Worm (Caenorhabditis elegans) whole organism, L2 larva: ENCODE results near the gene F42A10.6.

Source experiments
- C34F6.9 ChIP-seq: fragments of 150-350 bp; optimal IDR thresholded peaks from 2 replicates; lab custom pipeline; 2014; ENCODE audit warnings: missing biosample characterization, missing genetic modification characterization
- F13H6.1 ChIP-seq: sonication (generic microtip); optimal IDR thresholded peaks from 2 replicates; lab custom pipeline; 2016; ENCODE audit warnings: missing genetic modification characterization, missing compliant biosample characterization
- R02D3.7 ChIP-seq: fragments of 150-350 bp; optimal IDR thresholded peaks from 2 replicates; lab custom pipeline; 2014; ENCODE audit warnings: missing biosample characterization, missing genetic modification characterization
- ZK546.5 ChIP-seq: sonication (generic microtip); optimal IDR thresholded peaks from 2 replicates; lab custom pipeline; 2017; ENCODE audit warnings: missing biosample characterization, missing genetic modification characterization
- alr-1 ChIP-seq: fragments of 150-350 bp; optimal IDR thresholded peaks from 2 replicates; lab custom pipeline; 2014; ENCODE audit warnings: missing biosample characterization, missing genetic modification characterization
- aly-2 ChIP-seq: fragments of 150-350 bp; optimal IDR thresholded peaks from 2 replicates; lab custom pipeline; 2014; ENCODE audit warnings: missing biosample characterization, missing genetic modification characterization
- ama-1 ChIP-seq: fragments of 150-350 bp; optimal IDR thresholded peaks from 2 replicates; lab custom pipeline; 2018; ENCODE audit warnings: inconsistent platforms
- blmp-1 ChIP-seq: sonication (generic microtip); optimal IDR thresholded peaks from 2 replicates; lab custom pipeline; 2017; ENCODE audit warnings: missing genetic modification characterization, mild to moderate bottlenecking, missing compliant biosample characterization, antibody characterized with exemption, moderate library complexity; ENCODE audit not compliant: insufficient read depth
- ceh-16 ChIP-seq: fragments of 150-350 bp; optimal IDR thresholded peaks from 2 replicates; lab custom pipeline; 2014; ENCODE audit warnings: missing biosample characterization, missing genetic modification characterization
- ceh-82 ChIP-seq: fragments of 150-350 bp; optimal IDR thresholded peaks from 2 replicates; lab custom pipeline; 2014; ENCODE audit warnings: missing biosample characterization, missing genetic modification characterization
- crh-2 ChIP-seq: sonication (generic microtip); optimal IDR thresholded peaks from 2 replicates; lab custom pipeline; 2017; ENCODE audit warnings: missing biosample characterization, missing genetic modification characterization
- dmd-4 ChIP-seq: sonication (generic microtip); optimal IDR thresholded peaks from 2 replicates; lab custom pipeline; 2017; ENCODE audit warnings: missing biosample characterization, missing genetic modification characterization
- egl-27 ChIP-seq: sonication (generic microtip); optimal IDR thresholded peaks from 3 replicates; lab custom pipeline; 2017; ENCODE audit warnings: missing biosample characterization, missing genetic modification reagents, missing genetic modification characterization
- elt-1 ChIP-seq: fragments of 150-350 bp; optimal IDR thresholded peaks from 2 replicates; lab custom pipeline; 2014; ENCODE audit warnings: missing biosample characterization, missing genetic modification characterization
- elt-3 ChIP-seq: sonication (generic microtip); optimal IDR thresholded peaks from 2 replicates; lab custom pipeline; 2017; ENCODE audit warnings: missing biosample characterization, missing genetic modification characterization
- fos-1 ChIP-seq: fragments of 150-350 bp; optimal IDR thresholded peaks from 2 replicates; lab custom pipeline; 2014; ENCODE audit warnings: missing biosample characterization, missing genetic modification characterization
- gmeb-1 ChIP-seq: fragments of 150-350 bp; optimal IDR thresholded peaks from 2 replicates; lab custom pipeline; 2014; ENCODE audit warnings: missing biosample characterization, missing genetic modification characterization
- lin-11 ChIP-seq: fragments of 150-350 bp; sonication (generic microtip); optimal IDR thresholded peaks from 2 replicates; lab custom pipeline; 2014; ENCODE audit warnings: missing biosample characterization, missing genetic modification characterization, inconsistent platforms, mixed read lengths
- lin-13 ChIP-seq: fragments of 150-350 bp; optimal IDR thresholded peaks from 2 replicates; lab custom pipeline; 2014; ENCODE audit warnings: missing biosample characterization, missing genetic modification reagents, missing genetic modification characterization
- lin-39 ChIP-seq: fragments of 150-350 bp; optimal IDR thresholded peaks from 2 replicates; lab custom pipeline; 2014; ENCODE audit warnings: missing biosample characterization, missing genetic modification reagents, missing genetic modification characterization
- lsy-2 ChIP-seq, 2 experiments: fragments of 150-350 bp in 1 of 2; sonication (generic microtip) in 1 of 2; optimal IDR thresholded peaks; 2 replicates each; lab custom pipeline; 2014 to 2017; ENCODE audit warnings: missing biosample characterization in 2 of 2, missing genetic modification characterization in 2 of 2
- mab-5 ChIP-seq: fragments of 150-350 bp; optimal IDR thresholded peaks from 2 replicates; lab custom pipeline; 2014; ENCODE audit warnings: missing biosample characterization, missing genetic modification characterization
- mbf-1 ChIP-seq: sonication (generic microtip); optimal IDR thresholded peaks from 2 replicates; lab custom pipeline; 2017; ENCODE audit warnings: missing biosample characterization, missing genetic modification characterization
- mdl-1 ChIP-seq, 2 experiments: fragments of 150-350 bp in 1 of 2; sonication (generic microtip) in 1 of 2; optimal IDR thresholded peaks; 2 replicates each; lab custom pipeline; 2017; ENCODE audit warnings: missing biosample characterization in 2 of 2, missing genetic modification characterization in 2 of 2
- nhr-10 ChIP-seq: sonication (generic microtip); optimal IDR thresholded peaks from 2 replicates; lab custom pipeline; 2017; ENCODE audit warnings: missing biosample characterization, missing genetic modification characterization
- nhr-11 ChIP-seq: fragments of 150-350 bp; optimal IDR thresholded peaks from 2 replicates; lab custom pipeline; 2014; ENCODE audit warnings: missing biosample characterization, missing genetic modification characterization
- nhr-12 ChIP-seq: fragments of 150-350 bp; optimal IDR thresholded peaks from 2 replicates; lab custom pipeline; 2014; ENCODE audit warnings: missing biosample characterization, missing genetic modification characterization
- nhr-129 ChIP-seq: fragments of 150-350 bp; optimal IDR thresholded peaks from 2 replicates; lab custom pipeline; 2014; ENCODE audit warnings: missing biosample characterization, missing genetic modification characterization
- nhr-21 ChIP-seq: fragments of 150-350 bp; optimal IDR thresholded peaks from 2 replicates; lab custom pipeline; 2014; ENCODE audit warnings: missing biosample characterization, missing genetic modification characterization
- nhr-23 ChIP-seq: fragments of 150-350 bp; optimal IDR thresholded peaks from 2 replicates; lab custom pipeline; 2014; ENCODE audit warnings: missing biosample characterization, missing genetic modification reagents, missing genetic modification characterization
- nhr-237 ChIP-seq: fragments of 150-350 bp; optimal IDR thresholded peaks from 2 replicates; lab custom pipeline; 2014; ENCODE audit warnings: missing biosample characterization, missing genetic modification characterization
- nhr-25 ChIP-seq: fragments of 150-350 bp; sonication (generic microtip); optimal IDR thresholded peaks from 3 replicates; lab custom pipeline; 2014; ENCODE audit warnings: missing biosample characterization, missing genetic modification characterization
- nhr-6 ChIP-seq: fragments of 150-350 bp; optimal IDR thresholded peaks from 2 replicates; lab custom pipeline; 2014; ENCODE audit warnings: missing biosample characterization, missing genetic modification characterization
- nhr-77 ChIP-seq: fragments of 150-350 bp; optimal IDR thresholded peaks from 2 replicates; lab custom pipeline; 2014; ENCODE audit warnings: missing biosample characterization, missing genetic modification characterization
- peb-1 ChIP-seq: fragments of 150-350 bp; optimal IDR thresholded peaks from 2 replicates; lab custom pipeline; 2014; ENCODE audit warnings: missing biosample characterization, missing genetic modification characterization
- sem-4 ChIP-seq: fragments of 150-350 bp; optimal IDR thresholded peaks from 2 replicates; lab custom pipeline; 2014; ENCODE audit warnings: missing biosample characterization, missing genetic modification reagents, missing genetic modification characterization
- skn-1 ChIP-seq: sonication (generic microtip); optimal IDR thresholded peaks from 2 replicates; lab custom pipeline; 2017; ENCODE audit warnings: missing biosample characterization, missing genetic modification characterization
- sma-3 ChIP-seq: sonication (generic microtip); optimal IDR thresholded peaks from 2 replicates; lab custom pipeline; 2016; ENCODE audit warnings: missing genetic modification reagents, missing genetic modification characterization, missing compliant biosample characterization
- sma-9 ChIP-seq, 2 experiments: fragments of 150-350 bp in 1 of 2; sonication (generic microtip) in 1 of 2; optimal IDR thresholded peaks; 2 replicates each; lab custom pipeline; 2014 to 2016; ENCODE audit warnings: missing genetic modification characterization in 2 of 2, mild to moderate bottlenecking in 1 of 2, missing biosample characterization in 1 of 2, missing compliant biosample characterization in 1 of 2, missing genetic modification reagents in 1 of 2, moderate library complexity in 1 of 2
- snpc-4 ChIP-seq: fragments of 150-350 bp; optimal IDR thresholded peaks from 2 replicates; lab custom pipeline; 2014; ENCODE audit warnings: missing biosample characterization, missing genetic modification characterization
- unc-39 ChIP-seq: fragments of 150-350 bp; optimal IDR thresholded peaks from 2 replicates; lab custom pipeline; 2014; ENCODE audit warnings: missing biosample characterization, missing genetic modification characterization
- unc-55 ChIP-seq: fragments of 150-350 bp; sonication (generic microtip); optimal IDR thresholded peaks from 3 replicates; lab custom pipeline; 2014; ENCODE audit warnings: missing biosample characterization, missing genetic modification reagents, missing genetic modification characterization
- unc-62 ChIP-seq: fragments of 150-350 bp; optimal IDR thresholded peaks from 2 replicates; lab custom pipeline; 2014; ENCODE audit warnings: missing biosample characterization, missing genetic modification reagents, missing genetic modification characterization
- zag-1 ChIP-seq: fragments of 150-350 bp; optimal IDR thresholded peaks from 2 replicates; lab custom pipeline; 2014; ENCODE audit warnings: missing biosample characterization, missing genetic modification characterization
- ztf-1 ChIP-seq: fragments of 200-800 bp; sonication (Bioruptor generic); conservative IDR thresholded peaks from 2 replicates; pipeline ENCODE4 v1.3.6; 2022; ENCODE audit warnings: missing genetic modification characterization, missing compliant biosample characterization
- ztf-11 ChIP-seq: sonication (generic microtip); optimal IDR thresholded peaks from 2 replicates; lab custom pipeline; 2017; ENCODE audit warnings: missing biosample characterization, missing genetic modification characterization
- ztf-4 ChIP-seq: fragments of 150-350 bp; optimal IDR thresholded peaks from 2 replicates; lab custom pipeline; 2014; ENCODE audit warnings: missing biosample characterization, missing genetic modification characterization

The F42A10.6 gene

ce11 chrIII:6139328-6139727 lies 37.3 kb downstream of the F42A10.6 start:
- no peak for TF ChIP-seq alr-1 (tag; lab: Kevin White, UChicago)
- TF ChIP-seq elt-1 (tag; lab: Kevin White, UChicago), result no peak
- TF ChIP-seq ztf-11, result no peak
- TF ChIP-seq gmeb-1 (tag; lab: Kevin White, UChicago), result no peak
- TF ChIP-seq ztf-1 (GFP tag; lab: Robert Waterston, UW), result no peak
- TF ChIP-seq unc-55, result peak; percentile 45
- no peak for TF ChIP-seq nhr-25 (tag; lab: Kevin White, UChicago)
- TF ChIP-seq sma-9 (GFP tag; optimal IDR thresholded peaks at IDR 0.05; lab: Kevin White, UChicago), result peak; percentile 28
- no peak for TF ChIP-seq sma-9 (tag; optimal IDR thresholded peaks at IDR 0.05; lab: Kevin White, UChicago)
- TF ChIP-seq mdl-1 (tag; optimal IDR thresholded peaks at IDR 0.05; lab: Kevin White, UChicago), result peak in 1 of 2 experiments; percentile 18
- TF ChIP-seq sma-3 (GFP tag; lab: Kevin White, UChicago), result no peak
- TF ChIP-seq blmp-1 (tag; lab: Kevin White, UChicago), result no peak
- TF ChIP-seq nhr-6 (tag; lab: Kevin White, UChicago), result no peak
- TF ChIP-seq skn-1 (tag; lab: Kevin White, UChicago), result no peak
- TF ChIP-seq zag-1, result peak; percentile 9
- TF ChIP-seq nhr-23 (tag; lab: Kevin White, UChicago), result no peak
- no peak for TF ChIP-seq nhr-129 (tag; lab: Kevin White, UChicago)
- no peak for TF ChIP-seq ZK546.5 (tag; lab: Kevin White, UChicago)
- no peak for TF ChIP-seq unc-62
- TF ChIP-seq, all 48 proteins: peak for 4

- TF ChIP-seq nhr-129 (tag; lab: Kevin White, UChicago) (peak; percentile 23), unc-55 (peak; percentile 48), sma-9 (GFP tag; optimal IDR thresholded peaks at IDR 0.05; lab: Kevin White, UChicago) (peak; percentile 13), sma-9 (tag; optimal IDR thresholded peaks at IDR 0.05; lab: Kevin White, UChicago) (no peak), lin-13 (GFP tag; lab: Kevin White, UChicago) (peak; percentile 12), F13H6.1 (tag; lab: Kevin White, UChicago) (peak; percentile 82), lsy-2 (tag; optimal IDR thresholded peaks at IDR 0.05; lab: Kevin White, UChicago) (peak in 1 of 2 experiments; percentile 18), unc-62 (no peak), C34F6.9 (tag; lab: Kevin White, UChicago) (peak; percentile 32), mdl-1 (tag; optimal IDR thresholded peaks at IDR 0.05; lab: Kevin White, UChicago) (no peak)
These were observed 38.2 kb downstream of the F42A10.6 start for ce11 chrIII:6138457-6138856.

- TF ChIP-seq ztf-11 (no peak), nhr-11 (tag; lab: Kevin White, UChicago) (no peak), egl-27 (tag; lab: Kevin White, UChicago) (peak; percentile 53), fos-1 (tag; lab: Kevin White, UChicago) (no peak), lin-39 (no peak), peb-1 (tag; lab: Kevin White, UChicago) (no peak), ZK546.5 (tag; lab: Kevin White, UChicago) (peak; percentile 20), snpc-4 (tag; lab: Kevin White, UChicago) (no peak), dmd-4 (tag; lab: Kevin White, UChicago) (no peak), nhr-12 (tag; lab: Kevin White, UChicago) (no peak), nhr-25 (tag; lab: Kevin White, UChicago) (no peak), mbf-1 (tag; lab: Kevin White, UChicago) (no peak), elt-3 (tag; lab: Kevin White, UChicago) (no peak), blmp-1 (tag; lab: Kevin White, UChicago) (no peak), R02D3.7 (tag; lab: Kevin White, UChicago) (no peak), sma-3 (GFP tag; lab: Kevin White, UChicago) (no peak), nhr-6 (tag; lab: Kevin White, UChicago) (peak; percentile 49), sma-9 (GFP tag; optimal IDR thresholded peaks at IDR 0.05; lab: Kevin White, UChicago) (peak; percentile 92), sma-9 (tag; optimal IDR thresholded peaks at IDR 0.05; lab: Kevin White, UChicago) (no peak), lsy-2 (tag; optimal IDR thresholded peaks at IDR 0.05; lab: Kevin White, UChicago) (peak; percentile 31 to 79), mab-5 (tag; lab: Kevin White, UChicago) (peak; percentile 54), nhr-129 (tag; lab: Kevin White, UChicago) (peak; percentile 71), nhr-237 (tag; lab: Kevin White, UChicago) (no peak), ceh-82 (tag; lab: Kevin White, UChicago) (no peak), ceh-16 (tag; lab: Kevin White, UChicago) (no peak), elt-1 (tag; lab: Kevin White, UChicago) (no peak), C34F6.9 (tag; lab: Kevin White, UChicago) (peak; percentile 77), lin-11 (tag; lab: Kevin White, UChicago) (peak; percentile 16), nhr-77 (no peak), nhr-10 (tag; lab: Kevin White, UChicago) (no peak), alr-1 (tag; lab: Kevin White, UChicago) (no peak), unc-62 (no peak), ztf-4 (peak; percentile 62), ztf-1 (GFP tag; lab: Robert Waterston, UW) (no peak), ama-1 (lab: Kevin White, UChicago) (no peak), F13H6.1 (tag; lab: Kevin White, UChicago) (peak; percentile 93), nhr-21 (tag; lab: Kevin White, UChicago) (no peak), aly-2 (tag; lab: Kevin White, UChicago) (no peak), crh-2 (tag; lab: Kevin White, UChicago) (peak; percentile 81), unc-39 (tag; lab: Kevin White, UChicago) (no peak), skn-1 (tag; lab: Kevin White, UChicago) (no peak), zag-1 (peak; percentile 93), sem-4 (peak; percentile 87)
These were observed 39.2 kb downstream of the F42A10.6 start for ce11 chrIII:6137431-6137830.
